Fruit fly (Drosophila melanogaster): ENCODE data around the gene CG12237.

Gene CG12237

dm6 chrX:19684048-19684447 is 41.4 kb upstream of the CG12237 start:
- TF ChIP-seq usp (GFP tag; optimal IDR thresholded peaks at IDR 0.05) (no peak), Dfd (GFP tag; optimal IDR thresholded peaks at IDR 0.05) (no peak), sv (GFP tag; optimal IDR thresholded peaks at IDR 0.05) (no peak), rgr (GFP tag; optimal IDR thresholded peaks at IDR 0.05) (no peak), Myc (optimal IDR thresholded peaks at IDR 0.05) (no peak), Rel (GFP tag; optimal IDR thresholded peaks at IDR 0.05) (no peak), Rel (tag; optimal IDR thresholded peaks at IDR 0.05) (no peak), GATAd (GFP tag; optimal IDR thresholded peaks at IDR 0.05) (no peak), Hr83 (GFP tag; optimal IDR thresholded peaks at IDR 0.05; ENCODE audit: poor library complexity, severe bottlenecking) (no peak), OdsH (GFP tag; optimal IDR thresholded peaks at IDR 0.05) (no peak), Abd-B (GFP tag; optimal IDR thresholded peaks at IDR 0.05) (no peak), psq (GFP tag; optimal IDR thresholded peaks at IDR 0.05) (no peak), N (GFP tag; optimal IDR thresholded peaks at IDR 0.05) (no peak), tai (GFP tag; optimal IDR thresholded peaks at IDR 0.05) (no peak), h (GFP tag; optimal IDR thresholded peaks at IDR 0.05) (no peak), Jra (GFP tag; optimal IDR thresholded peaks at IDR 0.05) (no peak)

dm6 chrX:19683040-19683875 is 40.6 kb upstream of the CG12237 start, which contains the start of the genes dome and Ubqn:
TSS of gene dome (minus strand) at chrX:19683518.
TSS of gene Ubqn (plus strand) at chrX:19683808.
- peak; percentile 96 for TF ChIP-seq Dif (GFP tag; optimal IDR thresholded peaks at IDR 0.05; ENCODE audit: partially characterized antibody)
- peak; percentile 38 for TF ChIP-seq N (GFP tag; optimal IDR thresholded peaks at IDR 0.05)
- no peak for TF ChIP-seq Rel (GFP tag; optimal IDR thresholded peaks at IDR 0.05)
- TF ChIP-seq Rel (tag; optimal IDR thresholded peaks at IDR 0.05): peak; percentile 4
- peak; percentile 8 for TF ChIP-seq br (GFP tag; optimal IDR thresholded peaks at IDR 0.05)
- no peak for TF ChIP-seq jim (GFP tag; optimal IDR thresholded peaks at IDR 0.05)
- no peak for TF ChIP-seq Hr78 (GFP tag; optimal IDR thresholded peaks at IDR 0.05)
- peak; percentile 1 for TF ChIP-seq woc (GFP tag; optimal IDR thresholded peaks at IDR 0.05)
- TF ChIP-seq HLH106 (tag; optimal IDR thresholded peaks at IDR 0.05): peak; percentile 16
- peak; percentile 23 for TF ChIP-seq CG9705 (GFP tag; optimal IDR thresholded peaks at IDR 0.05)
- peak; percentile 21 for TF ChIP-seq rgr (GFP tag; optimal IDR thresholded peaks at IDR 0.05)
- TF ChIP-seq dmrt93B (GFP tag; optimal IDR thresholded peaks at IDR 0.05): no peak
- TF ChIP-seq fru (GFP tag; optimal IDR thresholded peaks at IDR 0.05): peak; percentile 30
- peak; percentile 86 to 97 for TF ChIP-seq dl (GFP tag; optimal IDR thresholded peaks at IDR 0.05; ENCODE audit: insufficient read depth in 1 of 2, partially characterized antibody in 2 of 2)
- peak; percentile 27 for TF ChIP-seq Sp1 (GFP tag; optimal IDR thresholded peaks at IDR 0.05)
- TF ChIP-seq h (GFP tag; optimal IDR thresholded peaks at IDR 0.05): peak; percentile 29
- TF ChIP-seq foxo (GFP tag; optimal IDR thresholded peaks at IDR 0.05): peak in 1 of 2 experiments; percentile 2
- no peak for TF ChIP-seq tai (GFP tag; optimal IDR thresholded peaks at IDR 0.05)
- TF ChIP-seq CG32264 (GFP tag; optimal IDR thresholded peaks at IDR 0.05): no peak
- no peak for TF ChIP-seq Jra (GFP tag; optimal IDR thresholded peaks at IDR 0.05)

DNA sequence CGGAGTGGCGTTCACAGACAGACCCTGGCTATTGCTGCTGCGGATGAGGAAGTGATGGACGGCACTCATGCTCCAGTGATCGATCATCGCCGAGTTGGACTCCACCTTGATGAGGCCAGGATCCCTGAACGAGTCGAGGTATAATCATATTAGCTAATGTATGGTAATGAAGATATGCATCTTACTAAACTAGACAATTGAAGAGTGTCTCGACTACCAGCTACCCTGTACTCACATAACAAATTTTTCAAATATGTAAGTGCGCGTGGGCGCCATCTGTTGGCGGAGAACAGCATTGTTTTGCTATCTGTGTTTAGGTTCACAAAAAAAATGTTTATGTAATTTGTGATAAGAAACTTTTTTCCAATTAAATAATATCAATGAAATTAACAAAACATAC is 36.5 kb upstream of the CG12237 start:
- TF ChIP-seq Mio (GFP tag; optimal IDR thresholded peaks at IDR 0.05) (no peak), h (GFP tag; optimal IDR thresholded peaks at IDR 0.05) (no peak), GATAd (GFP tag; optimal IDR thresholded peaks at IDR 0.05) (no peak), rgr (GFP tag; optimal IDR thresholded peaks at IDR 0.05) (no peak), dl (GFP tag; optimal IDR thresholded peaks at IDR 0.05; ENCODE audit: insufficient read depth in 1 of 2, partially characterized antibody in 2 of 2) (no peak), sage (GFP tag; optimal IDR thresholded peaks at IDR 0.05) (no peak), Myc (optimal IDR thresholded peaks at IDR 0.05) (no peak), brk (GFP tag; optimal IDR thresholded peaks at IDR 0.05) (no peak), Sp1 (GFP tag; optimal IDR thresholded peaks at IDR 0.05) (no peak), dsf (GFP tag; optimal IDR thresholded peaks at IDR 0.05; ENCODE audit: borderline replicate concordance) (no peak)

- TF ChIP-seq CrebA (GFP tag; optimal IDR thresholded peaks at IDR 0.05; ENCODE audit: borderline replicate concordance) (no peak), ey (GFP tag; optimal IDR thresholded peaks at IDR 0.05) (no peak), dsf (GFP tag; optimal IDR thresholded peaks at IDR 0.05; ENCODE audit: borderline replicate concordance) (no peak), brk (GFP tag; optimal IDR thresholded peaks at IDR 0.05) (no peak), N (GFP tag; optimal IDR thresholded peaks at IDR 0.05) (no peak), usp (GFP tag; optimal IDR thresholded peaks at IDR 0.05) (no peak)
Measured at dm6 chrX:19675662-19676061, 33.0 kb upstream of the CG12237 start, which contains the start of gene et. TSS of gene et (minus strand) at chrX:19675891.

Data from whole organism, wandering third instar larva.